Worm (Caenorhabditis elegans): ENCODE data around the gene pigc-1.
"Not testable (repeated sequence)": the region's sequence is repeated elsewhere in the genome, so short reads cannot be mapped to it uniquely, and the experiment has no call there.

The pigc-1 gene

ce11 chrIV:9300127-9300526, 42.8 kb downstream of the pigc-1 start, which contains the start of gene F49C12.3:
F49C12.3 (plus strand) TSS chrIV:9300427.
- TF ChIP-seq ceh-24 (tag; optimal IDR thresholded peaks at IDR 0.05) (no peak), Y22D7AL.16 (tag; optimal IDR thresholded peaks at IDR 0.05) (no peak)

- TF ChIP-seq unc-42 (tag; optimal IDR thresholded peaks at IDR 0.05) = no peak
- no peak for TF ChIP-seq rnt-1 (tag; optimal IDR thresholded peaks at IDR 0.05)
Observed at ce11 chrIV:9299145-9299544, 43.8 kb downstream of the pigc-1 start, which contains the start of gene F49C12.2. F49C12.2 (minus strand) TSS chrIV:9299245.

ce11 chrIV:9296285-9296684, 46.7 kb downstream of the pigc-1 start, which contains the start of gene F49C12.1:
F49C12.1 (minus strand) TSS chrIV:9296354.
- TF ChIP-seq ceh-18 (tag; optimal IDR thresholded peaks at IDR 0.05) = no peak
- no peak for TF ChIP-seq eyg-1 (tag; optimal IDR thresholded peaks at IDR 0.05)
- no peak for TF ChIP-seq hlh-13 (GFP tag; optimal IDR thresholded peaks at IDR 0.05)
- no peak for TF ChIP-seq lim-6 (tag; optimal IDR thresholded peaks at IDR 0.05)
- no peak for TF ChIP-seq pat-9 (tag; optimal IDR thresholded peaks at IDR 0.05)
- no peak for TF ChIP-seq npax-4 (tag; optimal IDR thresholded peaks at IDR 0.05)

ce11 chrIV:9293825-9294224, 49.1 kb downstream of the pigc-1 start, which contains the start of gene nhr-264:
nhr-264 (minus strand) TSS chrIV:9293925.
- not testable (repeated sequence) for TF ChIP-seq mec-3 (tag; optimal IDR thresholded peaks at IDR 0.05; ENCODE audit: borderline replicate concordance); ceh-9 (tag; optimal IDR thresholded peaks at IDR 0.05); unc-55 (GFP tag; optimal IDR thresholded peaks at IDR 0.05)

Data from whole organism, late embryonic.